Fruit fly (Drosophila melanogaster) whole organism, embryonic: ENCODE data around the gene mRpL51.

Experiments
- ATbp ChIP-seq: fragments of 200-800 bp; sonication (Bioruptor generic); optimal IDR thresholded peaks from 2 replicates; lab custom pipeline; 2017; ENCODE audit warnings: missing biosample characterization, mild to moderate bottlenecking, missing genetic modification characterization, missing genetic modification reagents
- Antp ChIP-seq: fragments of 200-800 bp; sonication (Bioruptor generic); optimal IDR thresholded peaks from 3 replicates; lab custom pipeline; 2016; ENCODE audit warnings: missing biosample characterization, missing genetic modification characterization
- CG10366 ChIP-seq: fragments of 200-800 bp; sonication (Bioruptor generic); IDR thresholded peaks from 2 replicates; pipeline ENCODE4 v1.3.6; 2022; ENCODE audit warnings: missing biosample characterization, missing genetic modification characterization
- CG11723 ChIP-seq: fragments of 200-800 bp; sonication (Bioruptor generic); optimal IDR thresholded peaks from 2 replicates; lab custom pipeline; 2017; ENCODE audit warnings: missing biosample characterization, mild to moderate bottlenecking, missing genetic modification characterization
- CG12391 ChIP-seq: fragments of 200-800 bp; sonication (Bioruptor generic); optimal IDR thresholded peaks from 3 replicates; lab custom pipeline; 2018; ENCODE audit warnings: missing biosample characterization, mild to moderate bottlenecking, missing genetic modification characterization, moderate library complexity
- CG13287 ChIP-seq: fragments of 200-800 bp; sonication (Bioruptor generic); IDR thresholded peaks from 2 replicates; pipeline ENCODE4 v1.3.6; 2022; ENCODE audit warnings: missing biosample characterization, missing genetic modification characterization; ENCODE audit not compliant: partially characterized antibody
- CG13296 ChIP-seq: fragments of 200-800 bp; sonication (Bioruptor generic); optimal IDR thresholded peaks from 3 replicates; lab custom pipeline; 2018; ENCODE audit warnings: missing biosample characterization, mild to moderate bottlenecking, missing genetic modification characterization
- CG14710 ChIP-seq: fragments of 200-800 bp; sonication (Bioruptor generic); optimal IDR thresholded peaks from 3 replicates; lab custom pipeline; 2019; ENCODE audit warnings: missing biosample characterization, mild to moderate bottlenecking, missing genetic modification characterization, moderate library complexity
- CG1602 ChIP-seq: fragments of 200-800 bp; sonication (Bioruptor generic); optimal IDR thresholded peaks from 3 replicates; lab custom pipeline; 2016; ENCODE audit warnings: missing biosample characterization, missing genetic modification characterization
- CG16815 ChIP-seq: fragments of 200-800 bp; sonication (Bioruptor generic); optimal IDR thresholded peaks from 3 replicates; lab custom pipeline; 2017; ENCODE audit warnings: missing biosample characterization, mild to moderate bottlenecking, missing genetic modification characterization
- CG17186 ChIP-seq: fragments of 200-800 bp; sonication (Bioruptor generic); optimal IDR thresholded peaks from 3 replicates; lab custom pipeline; 2017; ENCODE audit warnings: missing biosample characterization, missing genetic modification reagents, missing genetic modification characterization
- CG2129 ChIP-seq: fragments of 200-800 bp; sonication (Bioruptor generic); IDR thresholded peaks from 2 replicates; pipeline ENCODE4 v1.3.6; 2022; ENCODE audit warnings: missing biosample characterization, missing genetic modification characterization; ENCODE audit not compliant: partially characterized antibody
- CG2889 ChIP-seq: fragments of 200-800 bp; sonication (Bioruptor generic); IDR thresholded peaks from 3 replicates; pipeline ENCODE4 v1.3.6; 2022; ENCODE audit warnings: missing biosample characterization, missing genetic modification characterization
- CG30020 ChIP-seq: fragments of 200-800 bp; optimal IDR thresholded peaks from 2 replicates; lab custom pipeline; 2019; ENCODE audit warnings: missing biosample characterization, mild to moderate bottlenecking, missing genetic modification characterization, moderate library complexity
- CG6689 ChIP-seq: fragments of 200-800 bp; sonication (Bioruptor generic); IDR thresholded peaks from 2 replicates; pipeline ENCODE4 v1.3.6; 2022; ENCODE audit warnings: missing biosample characterization, missing genetic modification characterization
- CG7556 ChIP-seq: fragments of 200-800 bp; sonication (Bioruptor generic); optimal IDR thresholded peaks from 2 replicates; lab custom pipeline; 2017; ENCODE audit warnings: missing biosample characterization, mild to moderate bottlenecking, missing genetic modification characterization
- CG7928 ChIP-seq: fragments of 200-800 bp; sonication (Bioruptor generic); optimal IDR thresholded peaks from 2 replicates; lab custom pipeline; 2017; ENCODE audit warnings: missing biosample characterization, mild to moderate bottlenecking, missing genetic modification characterization
- CG8478 ChIP-seq: fragments of >200 bp; optimal IDR thresholded peaks from 2 replicates; lab custom pipeline; 2018
- CG9727 ChIP-seq: fragments of 200-800 bp; sonication (Bioruptor generic); optimal IDR thresholded peaks from 3 replicates; lab custom pipeline; 2017; ENCODE audit warnings: missing biosample characterization, mild to moderate bottlenecking, missing genetic modification characterization
- CG9817 ChIP-seq: fragments of 200-800 bp; sonication (Bioruptor generic); optimal IDR thresholded peaks from 2 replicates; lab custom pipeline; 2018; ENCODE audit warnings: missing biosample characterization, mild to moderate bottlenecking, missing genetic modification characterization, moderate library complexity
- CoRest ChIP-seq: fragments of 200-800 bp; sonication (Bioruptor generic); optimal IDR thresholded peaks from 3 replicates; lab custom pipeline; 2018; ENCODE audit warnings: missing biosample characterization, mild to moderate bottlenecking, missing genetic modification characterization, moderate library complexity
- Dad ChIP-seq: fragments of 200-800 bp; sonication (Bioruptor generic); optimal IDR thresholded peaks from 3 replicates; lab custom pipeline; 2016; ENCODE audit warnings: missing biosample characterization, missing genetic modification characterization
- Ets65A ChIP-seq: fragments of 200-800 bp; sonication (Bioruptor generic); peaks from one replicate; lab custom pipeline; 2016; ENCODE audit warnings: missing biosample characterization, missing genetic modification characterization
- HLH4C ChIP-seq: fragments of 200-800 bp; sonication (Bioruptor generic); IDR thresholded peaks from 3 replicates; pipeline ENCODE4 v1.3.6; 2022; ENCODE audit warnings: missing biosample characterization, missing genetic modification characterization; ENCODE audit not compliant: partially characterized antibody
- HLHmδ ChIP-seq: fragments of 200-800 bp; sonication (Bioruptor generic); optimal IDR thresholded peaks from 2 replicates; lab custom pipeline; 2018; ENCODE audit warnings: missing biosample characterization, mild to moderate bottlenecking, missing genetic modification characterization, moderate library complexity
- Hey ChIP-seq: fragments of 200-800 bp; sonication (Bioruptor generic); optimal IDR thresholded peaks from 3 replicates; lab custom pipeline; 2018; ENCODE audit warnings: missing biosample characterization, mild to moderate bottlenecking, missing genetic modification characterization
- Hmx ChIP-seq: fragments of 200-800 bp; sonication (Bioruptor generic); optimal IDR thresholded peaks from 2 replicates; lab custom pipeline; 2016; ENCODE audit warnings: missing biosample characterization, missing genetic modification characterization
- Max ChIP-seq: fragments of 200-800 bp; sonication (Bioruptor generic); optimal IDR thresholded peaks from 2 replicates; lab custom pipeline; 2016; ENCODE audit warnings: missing biosample characterization, mild to moderate bottlenecking, missing genetic modification characterization
- Rx ChIP-seq: fragments of 200-800 bp; sonication (Bioruptor generic); IDR thresholded peaks from 2 replicates; pipeline ENCODE4 v1.3.6; 2022; ENCODE audit warnings: missing biosample characterization, missing genetic modification characterization
- Six4 ChIP-seq: fragments of 200-800 bp; sonication (Bioruptor generic); optimal IDR thresholded peaks from 2 replicates; lab custom pipeline; 2016; ENCODE audit warnings: missing biosample characterization, missing genetic modification characterization
- Usf ChIP-seq: fragments of 200-800 bp; sonication (Bioruptor generic); optimal IDR thresholded peaks from 2 replicates; lab custom pipeline; 2017; ENCODE audit warnings: missing genotype, missing biosample characterization, missing genetic modification characterization
- ab ChIP-seq: fragments of 200-800 bp; sonication (Bioruptor generic); optimal IDR thresholded peaks from 2 replicates; lab custom pipeline; 2016; ENCODE audit warnings: missing biosample characterization, missing genetic modification characterization
- ac ChIP-seq: fragments of 200-800 bp; sonication (Bioruptor generic); optimal IDR thresholded peaks from 3 replicates; lab custom pipeline; 2017; ENCODE audit warnings: missing biosample characterization, mild to moderate bottlenecking, missing genetic modification characterization
- bigmax ChIP-seq: fragments of 200-800 bp; sonication (Bioruptor generic); optimal IDR thresholded peaks from 2 replicates; lab custom pipeline; 2018; ENCODE audit warnings: missing biosample characterization, mild to moderate bottlenecking, missing genetic modification characterization
- btn ChIP-seq: fragments of 200-800 bp; sonication (Bioruptor generic); optimal IDR thresholded peaks from 2 replicates; lab custom pipeline; 2016; ENCODE audit warnings: missing biosample characterization, missing genetic modification characterization
- chm ChIP-seq: fragments of 200-800 bp; sonication (Bioruptor generic); IDR thresholded peaks from 2 replicates; pipeline ENCODE4 v1.3.6; 2022; ENCODE audit warnings: missing biosample characterization, missing genetic modification characterization
- emc ChIP-seq: fragments of 200-800 bp; sonication (Bioruptor generic); optimal IDR thresholded peaks from 2 replicates; lab custom pipeline; 2016; ENCODE audit warnings: missing biosample characterization, missing genetic modification characterization
- ems ChIP-seq: fragments of 200-800 bp; sonication (Bioruptor generic); optimal IDR thresholded peaks from 3 replicates; lab custom pipeline; 2016; ENCODE audit warnings: missing biosample characterization, missing genetic modification characterization
- gfzf ChIP-seq: fragments of 200-800 bp; sonication (Bioruptor generic); optimal IDR thresholded peaks from 2 replicates; lab custom pipeline; 2016; ENCODE audit warnings: missing biosample characterization, mild to moderate bottlenecking, missing genetic modification characterization, moderate library complexity
- gsb-n ChIP-seq: fragments of 200-800 bp; sonication (Bioruptor generic); optimal IDR thresholded peaks from 3 replicates; lab custom pipeline; 2018; ENCODE audit warnings: missing biosample characterization, mild to moderate bottlenecking, missing genetic modification characterization
- ham ChIP-seq: fragments of 200-800 bp; sonication (Bioruptor generic); IDR thresholded peaks from 2 replicates; pipeline ENCODE4 v1.3.6; 2022; ENCODE audit warnings: missing biosample characterization, missing genetic modification characterization
- mam ChIP-seq: fragments of 200-800 bp; sonication (Bioruptor generic); optimal IDR thresholded peaks from 3 replicates; lab custom pipeline; 2016; ENCODE audit warnings: missing biosample characterization, missing genetic modification characterization
- pnt ChIP-seq: fragments of 200-800 bp; sonication (Bioruptor generic); optimal IDR thresholded peaks from 3 replicates; lab custom pipeline; 2016; ENCODE audit warnings: missing biosample characterization, missing genetic modification characterization
- sd ChIP-seq: fragments of 200-800 bp; sonication (Bioruptor generic); optimal IDR thresholded peaks from 3 replicates; lab custom pipeline; 2018; ENCODE audit warnings: missing biosample characterization, mild to moderate bottlenecking, missing genetic modification characterization, moderate library complexity
- sug ChIP-seq: fragments of 200-800 bp; optimal IDR thresholded peaks from 2 replicates; lab custom pipeline; 2019; ENCODE audit warnings: missing biosample characterization, mild to moderate bottlenecking, missing genetic modification characterization, moderate library complexity
- zen ChIP-seq: fragments of 200-800 bp; sonication (Bioruptor generic); optimal IDR thresholded peaks from 3 replicates; lab custom pipeline; 2018; ENCODE audit warnings: missing biosample characterization, mild to moderate bottlenecking, missing genetic modification characterization, moderate library complexity
- zf30C ChIP-seq: fragments of 200-800 bp; sonication (Bioruptor generic); optimal IDR thresholded peaks from 3 replicates; lab custom pipeline; 2018; ENCODE audit warnings: missing biosample characterization, mild to moderate bottlenecking, missing genetic modification characterization

The mRpL51 gene

dm6 chr2L:8535394-8536176, 18.4 kb upstream of the mRpL51 start (continued):
- TF ChIP-seq Rx (GFP tag; lab: Robert Waterston, UW) (peak; percentile 45; the same call in 1 of the 2 replicates), pnt (GFP tag; lab: Kevin White, UChicago) (peak; percentile 0), HLH4C (GFP tag; lab: Robert Waterston, UW) (no peak), ham (no peak), Hey (tag; lab: Kevin White, UChicago) (no peak), CG12391 (tag; lab: Kevin White, UChicago) (peak; percentile 94), ab (GFP tag; lab: Kevin White, UChicago) (peak; percentile 28), ems (GFP tag; lab: Kevin White, UChicago) (peak; percentile 33), CG13287 (GFP tag; lab: Robert Waterston, UW) (no peak), Antp (GFP tag; lab: Kevin White, UChicago) (no peak), gfzf (GFP tag; lab: Kevin White, UChicago) (no peak), sug (tag; lab: Kevin White, UChicago) (peak; percentile 83), Dad (no peak), CG13296 (GFP tag; lab: Kevin White, UChicago) (peak; percentile 92), ac (GFP tag; lab: Kevin White, UChicago) (peak; percentile 44), gsb-n (tag; lab: Kevin White, UChicago) (peak; percentile 76), CG14710 (tag; lab: Kevin White, UChicago) (peak; percentile 95), Usf (GFP tag; lab: Kevin White, UChicago) (peak; percentile 92), CG30020 (tag; lab: Kevin White, UChicago) (peak; percentile 76), CG7928 (GFP tag; lab: Kevin White, UChicago) (peak; percentile 62), sd (no peak), btn (GFP tag; lab: Kevin White, UChicago) (no peak), Hmx (GFP tag; lab: Kevin White, UChicago) (no peak), CG9817 (tag; lab: Kevin White, UChicago) (peak; percentile 75), CG1602 (GFP tag; lab: Kevin White, UChicago) (peak; percentile 86), Six4 (peak; percentile 82), CG2129 (GFP tag; lab: Robert Waterston, UW) (no peak), CG2889 (GFP tag; lab: Robert Waterston, UW) (no peak; the same call in 2 of the 3 replicates), zen (peak; percentile 78), mam (GFP tag; lab: Kevin White, UChicago) (no peak), HLHmδ (GFP tag; lab: Kevin White, UChicago) (no peak), CG11723 (peak; percentile 91), CG8478 (no peak), zf30C (GFP tag; lab: Kevin White, UChicago) (peak; percentile 80), CG6689 (GFP tag; lab: Robert Waterston, UW) (peak; percentile 85), CG7556 (GFP tag; lab: Kevin White, UChicago) (peak; percentile 97), CG16815 (GFP tag; lab: Kevin White, UChicago) (peak; percentile 86), CG9727 (GFP tag; lab: Kevin White, UChicago) (peak; percentile 96), CG17186 (peak; percentile 3), emc (no peak), Ets65A (GFP tag; lab: Kevin White, UChicago) (peak; percentile 94), Max (GFP tag; lab: Kevin White, UChicago) (peak; percentile 84), CG10366 (GFP tag; lab: Robert Waterston, UW) (peak; percentile 55), ATbp (GFP tag; lab: Kevin White, UChicago) (peak; percentile 83), CoRest (tag; lab: Kevin White, UChicago) (peak; percentile 96), bigmax (GFP tag; lab: Kevin White, UChicago) (no peak), chm (GFP tag; lab: Robert Waterston, UW) (no peak)
